Worm (Caenorhabditis elegans) whole organism, midembryonic: Measurements from ENCODE around the gene T27A8.3.

Experiments
- T22C8.4 ChIP-seq: fragments of 200-800 bp; sonication (Bioruptor generic); IDR thresholded peaks from 2 replicates; pipeline ENCODE4 v1.3.6; 2022; ENCODE audit warnings: missing genetic modification characterization, missing compliant biosample characterization
- cog-1 ChIP-seq: sonication (generic microtip); optimal IDR thresholded peaks from 2 replicates; lab custom pipeline; 2016; ENCODE audit warnings: missing genetic modification characterization, missing compliant biosample characterization
- flt-1 ChIP-seq: fragments of 200-800 bp; sonication (Bioruptor generic); IDR thresholded peaks from 2 replicates; pipeline ENCODE4 v1.3.6; 2022; ENCODE audit warnings: missing genetic modification characterization, missing compliant biosample characterization
- klf-2 ChIP-seq: fragments of 200-800 bp; sonication (Bioruptor generic); conservative IDR thresholded peaks from 2 replicates; pipeline ENCODE4 v1.3.6; 2022; ENCODE audit warnings: missing genetic modification reagents, missing genetic modification characterization, missing compliant biosample characterization
- med-1 ChIP-seq: sonication (generic microtip); optimal IDR thresholded peaks from 2 replicates; lab custom pipeline; 2017; ENCODE audit warnings: missing genetic modification characterization, mild to moderate bottlenecking, missing compliant biosample characterization, antibody characterized with exemption, missing genetic modification reagents; ENCODE audit not compliant: insufficient read depth
- ref-1 ChIP-seq: fragments of 200-800 bp; sonication (Bioruptor generic); conservative IDR thresholded peaks from 2 replicates; pipeline ENCODE4 v1.3.6; 2022; ENCODE audit warnings: missing genetic modification reagents, missing genetic modification characterization, missing compliant biosample characterization
- tab-1 ChIP-seq: fragments of 200-800 bp; sonication (Bioruptor generic); IDR thresholded peaks from 2 replicates; pipeline ENCODE4 v1.3.6; 2022; ENCODE audit warnings: missing genetic modification characterization, missing compliant biosample characterization
- ztf-23 ChIP-seq: fragments of 200-800 bp; sonication (Bioruptor generic); IDR thresholded peaks from 2 replicates; pipeline ENCODE4 v1.3.6; 2022; ENCODE audit warnings: missing genetic modification reagents, missing genetic modification characterization, missing compliant biosample characterization
- ztf-29 ChIP-seq: fragments of 200-800 bp; sonication (Bioruptor generic); IDR thresholded peaks from 2 replicates; pipeline ENCODE4 v1.3.6; 2022; ENCODE audit warnings: missing genetic modification reagents, missing genetic modification characterization, missing compliant biosample characterization

- no peak for TF ChIP-seq ztf-23
- TF ChIP-seq cog-1 (tag; lab: Kevin White, UChicago) = no peak
- no peak for TF ChIP-seq flt-1
- TF ChIP-seq ref-1 = no peak
- TF ChIP-seq T22C8.4 = no peak
- no peak for TF ChIP-seq tab-1
- no peak for TF ChIP-seq ztf-29 (GFP tag; lab: Robert Waterston, UW)
- TF ChIP-seq med-1 (GFP tag; lab: Kevin White, UChicago) = no peak
- no peak for TF ChIP-seq klf-2
Measured at ce11 chrX:16105863-16106262, 43.4 kb downstream of the T27A8.3 start.
